Worm (Caenorhabditis elegans): Measurements from ENCODE around the gene C18E9.9.

Gene C18E9.9

DNA sequence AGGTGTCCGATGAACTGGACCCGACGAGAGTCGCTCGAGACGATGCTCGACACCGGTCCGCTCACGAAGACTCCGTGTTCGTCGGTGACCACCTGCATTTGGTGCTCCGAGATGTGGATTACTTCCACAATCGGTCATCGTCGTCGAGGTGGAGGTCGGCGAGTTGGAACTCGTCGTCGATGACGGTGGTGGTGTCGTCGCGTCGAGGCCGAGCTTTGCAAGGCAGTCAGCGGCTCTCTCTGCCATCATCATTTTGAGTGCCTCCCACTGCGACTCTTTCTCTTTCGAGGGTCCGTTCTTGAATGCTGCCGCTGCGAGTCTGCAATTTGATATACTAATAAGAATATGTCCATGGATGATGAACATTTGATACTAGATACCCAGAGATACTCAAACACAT is 18.4 kb upstream of the C18E9.9 start:
- TF ChIP-seq snpc-4 (tag; optimal IDR thresholded peaks at IDR 0.05) = no peak
- no peak for TF ChIP-seq blmp-1 (tag; optimal IDR thresholded peaks at IDR 0.05)
- TF ChIP-seq unc-39 (tag; optimal IDR thresholded peaks at IDR 0.05) = no peak
- no peak for TF ChIP-seq ham-2 (GFP tag; optimal IDR thresholded peaks at IDR 0.05)
- no peak for TF ChIP-seq nhr-237 (tag; optimal IDR thresholded peaks at IDR 0.05)
- TF ChIP-seq drap-1 (GFP tag; optimal IDR thresholded peaks at IDR 0.05) = no peak
- TF ChIP-seq nhr-76 (tag; optimal IDR thresholded peaks at IDR 0.05) = no peak
- no peak for TF ChIP-seq sptf-1 (tag; optimal IDR thresholded peaks at IDR 0.05)
- TF ChIP-seq ztf-11 (tag; optimal IDR thresholded peaks at IDR 0.05) = no peak

DNA sequence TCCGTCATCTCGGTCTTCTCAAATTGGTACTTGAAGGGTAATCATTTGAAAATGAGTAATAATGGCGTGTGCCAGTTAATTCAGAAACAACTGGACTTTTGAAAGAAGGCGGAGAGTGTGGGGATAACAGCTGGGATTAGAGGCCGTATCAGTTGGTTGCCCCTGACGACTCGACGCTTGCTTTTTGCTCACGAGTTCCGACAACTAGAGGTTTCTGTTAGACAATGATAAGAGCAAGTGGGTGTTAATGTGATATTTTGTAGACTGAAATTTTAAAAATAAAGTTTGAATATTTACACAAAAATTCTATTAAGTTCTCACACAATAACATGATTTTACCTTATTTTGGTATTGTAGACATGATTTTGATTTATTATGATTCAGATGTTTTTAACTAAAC is 15.7 kb upstream of the C18E9.9 start, which contains the start of gene F44G4.7:
Gene F44G4.7 (minus strand): TSS at position 101 of the 400 bp plus-strand sequence.
- TF ChIP-seq unc-39 (tag; optimal IDR thresholded peaks at IDR 0.05) = no peak
- TF ChIP-seq ces-1 (GFP tag; optimal IDR thresholded peaks at IDR 0.05) = no peak
- no peak for TF ChIP-seq blmp-1 (tag; optimal IDR thresholded peaks at IDR 0.05)
- TF ChIP-seq mls-2 (tag; optimal IDR thresholded peaks at IDR 0.05) = no peak
- TF ChIP-seq unc-62 (GFP tag; optimal IDR thresholded peaks at IDR 0.05) = no peak

DNA sequence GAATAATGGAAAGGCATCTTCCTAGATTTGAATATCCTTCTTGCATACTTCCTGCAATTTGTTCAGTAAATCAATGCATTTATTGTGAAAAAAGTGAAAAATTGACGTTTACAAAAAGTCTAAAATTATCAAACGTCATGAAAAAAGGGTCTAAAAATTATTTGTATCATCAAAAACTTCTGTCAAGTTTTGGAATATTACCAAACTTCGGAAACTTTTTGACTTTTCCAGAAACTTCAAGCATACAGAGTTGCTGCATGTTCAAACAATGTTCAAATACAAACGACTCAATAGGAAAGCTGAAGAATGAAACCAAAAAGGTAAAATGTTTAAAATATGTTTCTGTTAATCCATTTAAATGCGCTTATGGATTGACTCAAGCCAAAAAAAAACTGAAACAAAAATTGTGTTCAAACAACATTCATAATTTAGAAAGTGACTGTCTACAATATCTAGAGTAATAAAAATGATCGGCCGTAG is 12.4 kb upstream of the C18E9.9 start, which contains the start of gene F44G4.6:
Gene F44G4.6 (minus strand): TSS at position 51 of the 480 bp plus-strand sequence.
- no peak for TF ChIP-seq nhr-2 (tag; optimal IDR thresholded peaks at IDR 0.05)
- no peak for TF ChIP-seq ces-1 (GFP tag; optimal IDR thresholded peaks at IDR 0.05)
- TF ChIP-seq flh-1 (GFP tag; optimal IDR thresholded peaks at IDR 0.05) = no peak
- TF ChIP-seq mep-1 (tag; optimal IDR thresholded peaks at IDR 0.05) = no peak
- TF ChIP-seq elt-3 (tag; optimal IDR thresholded peaks at IDR 0.05) = no peak
- no peak for TF ChIP-seq bed-3 (GFP tag; optimal IDR thresholded peaks at IDR 0.05)
- no peak for TF ChIP-seq unc-39 (tag; optimal IDR thresholded peaks at IDR 0.05)
- no peak for TF ChIP-seq elt-1 (tag; optimal IDR thresholded peaks at IDR 0.05; ENCODE audit: borderline replicate concordance, insufficient read depth)
- TF ChIP-seq unc-120 (tag; optimal IDR thresholded peaks at IDR 0.05; ENCODE audit: poor library complexity, severe bottlenecking) = no peak
- TF ChIP-seq ceh-83 (GFP tag; optimal IDR thresholded peaks at IDR 0.05) = no peak
- TF ChIP-seq lin-32 (GFP tag; optimal IDR thresholded peaks at IDR 0.05) = no peak
- TF ChIP-seq zip-8 (tag; optimal IDR thresholded peaks at IDR 0.05) = no peak
- no peak for TF ChIP-seq snpc-4 (tag; optimal IDR thresholded peaks at IDR 0.05)
- no peak for TF ChIP-seq lsy-2 (tag; optimal IDR thresholded peaks at IDR 0.05)
- TF ChIP-seq blmp-1 (tag; optimal IDR thresholded peaks at IDR 0.05) = no peak
- TF ChIP-seq nhr-237 (tag; optimal IDR thresholded peaks at IDR 0.05) = no peak
- no peak for TF ChIP-seq ceh-39 (tag; optimal IDR thresholded peaks at IDR 0.05)
- TF ChIP-seq lin-13 (tag; optimal IDR thresholded peaks at IDR 0.05) = no peak

ce11 chrII:9000331-9000730 is 11.0 kb upstream of the C18E9.9 start, which contains the start of gene F44G4.5:
F44G4.5 (minus strand) TSS chrII:9000431.
- TF ChIP-seq lin-32 (GFP tag; optimal IDR thresholded peaks at IDR 0.05) = no peak
- no peak for TF ChIP-seq hlh-1 (tag; optimal IDR thresholded peaks at IDR 0.05)
- TF ChIP-seq unc-62 (GFP tag; optimal IDR thresholded peaks at IDR 0.05) = no peak
- TF ChIP-seq drap-1 (GFP tag; optimal IDR thresholded peaks at IDR 0.05) = no peak
- TF ChIP-seq cnd-1 (tag; optimal IDR thresholded peaks at IDR 0.05) = no peak

- TF ChIP-seq tbx-8 (GFP tag; optimal IDR thresholded peaks at IDR 0.05) = no peak
- TF ChIP-seq nhr-76 (tag; optimal IDR thresholded peaks at IDR 0.05) = no peak
- no peak for TF ChIP-seq hlh-1 (tag; optimal IDR thresholded peaks at IDR 0.05)
- TF ChIP-seq drap-1 (GFP tag; optimal IDR thresholded peaks at IDR 0.05) = no peak
- no peak for TF ChIP-seq nhr-2 (tag; optimal IDR thresholded peaks at IDR 0.05)
- TF ChIP-seq cnd-1 (tag; optimal IDR thresholded peaks at IDR 0.05) = no peak
- TF ChIP-seq ceh-39 (tag; optimal IDR thresholded peaks at IDR 0.05) = no peak
- TF ChIP-seq ceh-83 (GFP tag; optimal IDR thresholded peaks at IDR 0.05) = no peak
- no peak for TF ChIP-seq elt-3 (tag; optimal IDR thresholded peaks at IDR 0.05)
- no peak for TF ChIP-seq unc-62 (GFP tag; optimal IDR thresholded peaks at IDR 0.05)
- no peak for TF ChIP-seq ham-2 (GFP tag; optimal IDR thresholded peaks at IDR 0.05)
- TF ChIP-seq M03D4.4 (tag; optimal IDR thresholded peaks at IDR 0.05) = peak; percentile 3
- TF ChIP-seq lsy-2 (tag; optimal IDR thresholded peaks at IDR 0.05) = peak; percentile 93
- TF ChIP-seq nhr-237 (tag; optimal IDR thresholded peaks at IDR 0.05) = no peak
- no peak for TF ChIP-seq ceh-43 (GFP tag; optimal IDR thresholded peaks at IDR 0.05)
- TF ChIP-seq mls-2 (tag; optimal IDR thresholded peaks at IDR 0.05) = no peak
- TF ChIP-seq sptf-1 (tag; optimal IDR thresholded peaks at IDR 0.05) = no peak
- TF ChIP-seq nhr-12 (tag; optimal IDR thresholded peaks at IDR 0.05) = no peak
- no peak for TF ChIP-seq blmp-1 (tag; optimal IDR thresholded peaks at IDR 0.05)
- TF ChIP-seq mab-5 (tag; optimal IDR thresholded peaks at IDR 0.05) = no peak
- no peak for TF ChIP-seq ztf-11 (tag; optimal IDR thresholded peaks at IDR 0.05)
- TF ChIP-seq flh-1 (GFP tag; optimal IDR thresholded peaks at IDR 0.05) = no peak
- no peak for TF ChIP-seq unc-39 (tag; optimal IDR thresholded peaks at IDR 0.05)
- TF ChIP-seq mep-1 (tag; optimal IDR thresholded peaks at IDR 0.05) = peak; percentile 1
- no peak for TF ChIP-seq zip-8 (tag; optimal IDR thresholded peaks at IDR 0.05)
- no peak for TF ChIP-seq elt-1 (tag; optimal IDR thresholded peaks at IDR 0.05; ENCODE audit: borderline replicate concordance, insufficient read depth)
- TF ChIP-seq unc-120 (tag; optimal IDR thresholded peaks at IDR 0.05; ENCODE audit: poor library complexity, severe bottlenecking) = no peak
- no peak for TF ChIP-seq lin-13 (tag; optimal IDR thresholded peaks at IDR 0.05)
- TF ChIP-seq lin-32 (GFP tag; optimal IDR thresholded peaks at IDR 0.05) = no peak
- TF ChIP-seq bed-3 (GFP tag; optimal IDR thresholded peaks at IDR 0.05) = no peak
- TF ChIP-seq pha-4 (tag; optimal IDR thresholded peaks at IDR 0.05) = no peak
- TF ChIP-seq ces-1 (GFP tag; optimal IDR thresholded peaks at IDR 0.05) = peak; percentile 97
Observed at ce11 chrII:8997479-8997878, 8.1 kb upstream of the C18E9.9 start, which contains the start of the genes F44G4.3 and tdp-1. F44G4.3 (minus strand) TSS chrII:8997662. tdp-1 (plus strand) TSS chrII:8997825.
